Worm (Caenorhabditis elegans) whole organism, L3 larva: ENCODE results near the gene R08C7.4.

Source experiments
- R02D3.7 ChIP-seq: fragments of 150-350 bp; optimal IDR thresholded peaks from 2 replicates; lab custom pipeline; 2014; ENCODE audit warnings: missing biosample characterization, missing genetic modification characterization
- ZK546.5 ChIP-seq: sonication (generic microtip); optimal IDR thresholded peaks from 2 replicates; lab custom pipeline; 2017; ENCODE audit warnings: missing biosample characterization, missing genetic modification characterization
- aly-2 ChIP-seq: fragments of 150-350 bp; optimal IDR thresholded peaks from 2 replicates; lab custom pipeline; 2014; ENCODE audit warnings: missing biosample characterization, missing genetic modification characterization
- ama-1 ChIP-seq: fragments of 150-350 bp; optimal IDR thresholded peaks from 2 replicates; lab custom pipeline; 2018
- ceh-16 ChIP-seq: sonication (generic microtip); optimal IDR thresholded peaks from 2 replicates; lab custom pipeline; 2017; ENCODE audit warnings: missing biosample characterization, missing genetic modification characterization
- ceh-28 ChIP-seq: fragments of 150-350 bp; optimal IDR thresholded peaks from 2 replicates; lab custom pipeline; 2014; ENCODE audit warnings: missing biosample characterization, missing genetic modification reagents, missing genetic modification characterization
- ceh-82 ChIP-seq: fragments of 150-350 bp; optimal IDR thresholded peaks from 2 replicates; lab custom pipeline; 2014; ENCODE audit warnings: missing biosample characterization, missing genetic modification characterization
- ceh-9 ChIP-seq: sonication (generic microtip); optimal IDR thresholded peaks from 2 replicates; lab custom pipeline; 2018; ENCODE audit warnings: missing biosample characterization, missing genetic modification characterization
- daf-12 ChIP-seq: fragments of 150-350 bp; optimal IDR thresholded peaks from 2 replicates; lab custom pipeline; 2014; ENCODE audit warnings: missing biosample characterization, missing genetic modification reagents, missing genetic modification characterization
- egl-27 ChIP-seq: sonication (generic microtip); optimal IDR thresholded peaks from 4 replicates; lab custom pipeline; 2017; ENCODE audit warnings: missing biosample characterization, missing genetic modification reagents, missing genetic modification characterization
- egl-5 ChIP-seq: fragments of 150-350 bp; optimal IDR thresholded peaks from 2 replicates; lab custom pipeline; 2017; ENCODE audit warnings: missing biosample characterization, missing genetic modification reagents, missing genetic modification characterization, inconsistent platforms
- elt-1 ChIP-seq: fragments of 150-350 bp; optimal IDR thresholded peaks from 2 replicates; lab custom pipeline; 2014; ENCODE audit warnings: missing biosample characterization, missing genetic modification characterization
- elt-2 ChIP-seq: sonication (generic microtip); optimal IDR thresholded peaks from 2 replicates; lab custom pipeline; 2016; ENCODE audit warnings: missing genetic modification reagents, mild to moderate bottlenecking, missing genetic modification characterization, missing compliant biosample characterization
- fkh-10 ChIP-seq: sonication (generic microtip); optimal IDR thresholded peaks from 2 replicates; lab custom pipeline; 2017; ENCODE audit warnings: missing biosample characterization, missing genetic modification reagents, missing genetic modification characterization
- fos-1 ChIP-seq: fragments of 150-350 bp; optimal IDR thresholded peaks from 2 replicates; lab custom pipeline; 2014; ENCODE audit warnings: missing biosample characterization, missing genetic modification characterization
- hmg-11 ChIP-seq: sonication (generic microtip); optimal IDR thresholded peaks from 2 replicates; lab custom pipeline; 2016; ENCODE audit warnings: missing genetic modification characterization, missing compliant biosample characterization
- jun-1 ChIP-seq: fragments of 150-350 bp; optimal IDR thresholded peaks from 2 replicates; lab custom pipeline; 2014; ENCODE audit warnings: missing biosample characterization, missing genetic modification reagents, missing genetic modification characterization
- lin-15B ChIP-seq: fragments of 150-350 bp; optimal IDR thresholded peaks from 2 replicates; lab custom pipeline; 2014; ENCODE audit warnings: missing biosample characterization, missing genetic modification characterization
- lin-39 ChIP-seq: fragments of 150-350 bp; optimal IDR thresholded peaks from 2 replicates; lab custom pipeline; 2018; ENCODE audit warnings: missing biosample characterization, missing genetic modification reagents, missing genetic modification characterization
- lsy-12 ChIP-seq: sonication (generic microtip); optimal IDR thresholded peaks from 2 replicates; lab custom pipeline; 2016; ENCODE audit warnings: mild to moderate bottlenecking, missing genetic modification characterization, missing compliant biosample characterization
- mdl-1 ChIP-seq: fragments of 150-350 bp; optimal IDR thresholded peaks from 2 replicates; lab custom pipeline; 2014; ENCODE audit warnings: missing biosample characterization, missing genetic modification characterization
- mml-1 ChIP-seq: fragments of 150-350 bp; sonication (generic microtip); optimal IDR thresholded peaks from 3 replicates; lab custom pipeline; 2014; ENCODE audit warnings: missing biosample characterization, missing genetic modification characterization
- nfya-1 ChIP-seq: sonication (generic microtip); optimal IDR thresholded peaks from 2 replicates; lab custom pipeline; 2017; ENCODE audit warnings: missing genetic modification characterization, mild to moderate bottlenecking, missing compliant biosample characterization, antibody characterized with exemption, moderate library complexity; ENCODE audit not compliant: insufficient read depth
- nhr-11 ChIP-seq: fragments of 150-350 bp; optimal IDR thresholded peaks from 2 replicates; lab custom pipeline; 2014; ENCODE audit warnings: missing biosample characterization, missing genetic modification characterization
- nhr-12 ChIP-seq: fragments of 150-350 bp; optimal IDR thresholded peaks from 2 replicates; lab custom pipeline; 2014; ENCODE audit warnings: missing biosample characterization, missing genetic modification characterization
- nhr-23 ChIP-seq: fragments of 150-350 bp; optimal IDR thresholded peaks from 2 replicates; lab custom pipeline; 2014; ENCODE audit warnings: missing biosample characterization, missing genetic modification reagents, missing genetic modification characterization
- nhr-237 ChIP-seq: fragments of 150-350 bp; optimal IDR thresholded peaks from 2 replicates; lab custom pipeline; 2014; ENCODE audit warnings: missing biosample characterization, missing genetic modification characterization
- nhr-25 ChIP-seq: sonication (generic microtip); optimal IDR thresholded peaks from 2 replicates; lab custom pipeline; 2017; ENCODE audit warnings: missing biosample characterization, missing genetic modification characterization
- nhr-28 ChIP-seq: fragments of 150-350 bp; optimal IDR thresholded peaks from 2 replicates; lab custom pipeline; 2014; ENCODE audit warnings: missing biosample characterization, missing genetic modification characterization
- nhr-43 ChIP-seq: sonication (generic microtip); optimal IDR thresholded peaks from 2 replicates; lab custom pipeline; 2016; ENCODE audit warnings: mild to moderate bottlenecking, missing genetic modification characterization, missing compliant biosample characterization; ENCODE audit not compliant: poor library complexity, severe bottlenecking
- nhr-67 ChIP-seq: fragments of 150-350 bp; optimal IDR thresholded peaks from 2 replicates; lab custom pipeline; 2014; ENCODE audit warnings: missing biosample characterization, missing genetic modification characterization
- nhr-76 ChIP-seq: fragments of 150-350 bp; sonication (generic microtip); optimal IDR thresholded peaks from 5 replicates; lab custom pipeline; 2014; ENCODE audit warnings: missing biosample characterization, missing genetic modification characterization
- nhr-77 ChIP-seq: fragments of 150-350 bp; optimal IDR thresholded peaks from 2 replicates; lab custom pipeline; 2014; ENCODE audit warnings: missing biosample characterization, missing genetic modification characterization
- pha-4 ChIP-seq: fragments of 150-350 bp; optimal IDR thresholded peaks from 2 replicates; lab custom pipeline; 2014; ENCODE audit warnings: missing biosample characterization, missing genetic modification reagents, missing genetic modification characterization
- pqm-1 ChIP-seq: fragments of 150-350 bp; optimal IDR thresholded peaks from 2 replicates; lab custom pipeline; 2017; ENCODE audit warnings: missing biosample characterization, missing genetic modification characterization, inconsistent platforms
- sea-2 ChIP-seq: fragments of 150-350 bp; sonication (generic microtip); optimal IDR thresholded peaks from 4 replicates; lab custom pipeline; 2014; ENCODE audit warnings: missing biosample characterization, missing genetic modification reagents, missing genetic modification characterization
- skn-1 ChIP-seq: fragments of 150-350 bp; optimal IDR thresholded peaks from 2 replicates; lab custom pipeline; 2014; ENCODE audit warnings: missing biosample characterization, missing genetic modification characterization
- snpc-4 ChIP-seq: fragments of 150-350 bp; optimal IDR thresholded peaks from 2 replicates; lab custom pipeline; 2014; ENCODE audit warnings: missing biosample characterization, missing genetic modification characterization
- tbx-2 ChIP-seq: sonication (generic microtip); optimal IDR thresholded peaks from 2 replicates; lab custom pipeline; 2016; ENCODE audit warnings: mild to moderate bottlenecking, missing genetic modification characterization, missing compliant biosample characterization
- unc-39 ChIP-seq: sonication (generic microtip); optimal IDR thresholded peaks from 4 replicates; lab custom pipeline; 2017; ENCODE audit warnings: missing biosample characterization, missing genetic modification characterization
- zag-1 ChIP-seq: fragments of 150-350 bp; optimal IDR thresholded peaks from 2 replicates; lab custom pipeline; 2014; ENCODE audit warnings: missing biosample characterization, missing genetic modification characterization
- ztf-11 ChIP-seq: fragments of 150-350 bp; optimal IDR thresholded peaks from 2 replicates; lab custom pipeline; 2014; ENCODE audit warnings: missing biosample characterization, missing genetic modification characterization
- ztf-4 ChIP-seq: fragments of 150-350 bp; optimal IDR thresholded peaks from 2 replicates; lab custom pipeline; 2014; ENCODE audit warnings: missing biosample characterization, missing genetic modification characterization

Gene R08C7.4

ce11 chrIV:4468046-4468727 lies 33.4 kb downstream of the R08C7.4 start (continued):
- peak; percentile 46 for TF ChIP-seq lsy-12 (tag; lab: Kevin White, UChicago)
- TF ChIP-seq egl-27 (tag; lab: Kevin White, UChicago): no peak
- no peak for TF ChIP-seq nhr-67
- no peak for TF ChIP-seq lin-39 (tag; lab: Kevin White, UChicago)
- peak; percentile 98 for TF ChIP-seq ama-1 (lab: Kevin White, UChicago)
- TF ChIP-seq jun-1 (tag; lab: Kevin White, UChicago): peak; percentile 17
- no peak for TF ChIP-seq nhr-12 (tag; lab: Kevin White, UChicago)
- no peak for TF ChIP-seq nhr-28
- TF ChIP-seq ceh-9 (tag; lab: Kevin White, UChicago): no peak
- no peak for TF ChIP-seq pqm-1 (tag; lab: Kevin White, UChicago)
- TF ChIP-seq nhr-76 (tag; lab: Kevin White, UChicago): no peak
- no peak for TF ChIP-seq sea-2
- peak; percentile 65 for TF ChIP-seq nhr-43 (tag; lab: Kevin White, UChicago)
- no peak for TF ChIP-seq fos-1
- no peak for TF ChIP-seq daf-12 (tag; lab: Kevin White, UChicago)
- TF ChIP-seq ceh-28 (tag; lab: Kevin White, UChicago): no peak
- TF ChIP-seq tbx-2 (tag; lab: Kevin White, UChicago): peak; percentile 46
- TF ChIP-seq ceh-82 (tag; lab: Kevin White, UChicago): no peak
- TF ChIP-seq zag-1: no peak
- TF ChIP-seq elt-2 (tag; lab: Kevin White, UChicago): peak; percentile 40
- TF ChIP-seq, all 47 proteins: peak for 10

ce11 chrIV:4469055-4469454 lies 34.2 kb downstream of the R08C7.4 start:
- TF ChIP-seq nhr-76 (tag; lab: Kevin White, UChicago): no peak
- no peak for TF ChIP-seq sea-2
- TF ChIP-seq nfya-1 (tag; lab: Kevin White, UChicago): no peak
- no peak for TF ChIP-seq ceh-16
- TF ChIP-seq ztf-11 (tag; lab: Kevin White, UChicago): no peak
- no peak for TF ChIP-seq lin-39 (tag; lab: Kevin White, UChicago)
- no peak for TF ChIP-seq ama-1 (lab: Kevin White, UChicago)
- TF ChIP-seq tbx-2 (tag; lab: Kevin White, UChicago): no peak
- TF ChIP-seq nhr-67: no peak
- no peak for TF ChIP-seq mdl-1 (tag; lab: Kevin White, UChicago)
- TF ChIP-seq R02D3.7 (tag; lab: Kevin White, UChicago): no peak

- TF ChIP-seq pqm-1 (tag; lab: Kevin White, UChicago) (peak; percentile 17), nhr-12 (tag; lab: Kevin White, UChicago) (no peak), unc-39 (tag; lab: Kevin White, UChicago) (no peak), ZK546.5 (tag; lab: Kevin White, UChicago) (no peak), nfya-1 (tag; lab: Kevin White, UChicago) (peak; percentile 74), pha-4 (tag; lab: Kevin White, UChicago) (peak; percentile 88), ceh-9 (tag; lab: Kevin White, UChicago) (no peak), lin-39 (tag; lab: Kevin White, UChicago) (peak; percentile 98), ceh-28 (tag; lab: Kevin White, UChicago) (no peak), elt-1 (tag; lab: Kevin White, UChicago) (no peak), nhr-43 (tag; lab: Kevin White, UChicago) (peak; percentile 21), fkh-10 (GFP tag; lab: Kevin White, UChicago) (peak; percentile 88), nhr-77 (tag; lab: Kevin White, UChicago) (no peak), nhr-67 (no peak), egl-5 (tag; lab: Kevin White, UChicago) (peak; percentile 25), nhr-11 (no peak), ama-1 (lab: Kevin White, UChicago) (peak; percentile 82), skn-1 (tag; lab: Kevin White, UChicago) (no peak), fos-1 (no peak), zag-1 (no peak), snpc-4 (peak; percentile 52), ceh-82 (tag; lab: Kevin White, UChicago) (no peak), egl-27 (tag; lab: Kevin White, UChicago) (no peak), mdl-1 (tag; lab: Kevin White, UChicago) (peak; percentile 83), nhr-28 (no peak), lin-15B (tag; lab: Kevin White, UChicago) (no peak), nhr-25 (tag; lab: Kevin White, UChicago) (no peak), hmg-11 (tag; lab: Kevin White, UChicago) (peak; percentile 34), elt-2 (tag; lab: Kevin White, UChicago) (peak; percentile 69), ztf-4 (tag; lab: Kevin White, UChicago) (no peak), mml-1 (tag; lab: Kevin White, UChicago) (peak; percentile 70), lsy-12 (tag; lab: Kevin White, UChicago) (peak; percentile 50), ztf-11 (tag; lab: Kevin White, UChicago) (no peak), nhr-23 (no peak), nhr-237 (tag; lab: Kevin White, UChicago) (no peak), R02D3.7 (tag; lab: Kevin White, UChicago) (no peak), ceh-16 (no peak), aly-2 (tag; lab: Kevin White, UChicago) (no peak)
Observed at ce11 chrIV:4469770-4470709, 35.2 kb downstream of the R08C7.4 start.
